Worm (Caenorhabditis elegans) whole organism, L2 larva: ENCODE results near the gene Y40C5A.4.

Source experiments
- C34F6.9 ChIP-seq: fragments of 150-350 bp; optimal IDR thresholded peaks from 2 replicates; lab custom pipeline; 2014; ENCODE audit warnings: missing biosample characterization, missing genetic modification characterization
- F13H6.1 ChIP-seq: sonication (generic microtip); optimal IDR thresholded peaks from 2 replicates; lab custom pipeline; 2016; ENCODE audit warnings: missing genetic modification characterization, missing compliant biosample characterization
- R02D3.7 ChIP-seq: fragments of 150-350 bp; optimal IDR thresholded peaks from 2 replicates; lab custom pipeline; 2014; ENCODE audit warnings: missing biosample characterization, missing genetic modification characterization
- Y55F3AM.14 ChIP-seq: fragments of 200-800 bp; sonication (Bioruptor generic); optimal IDR thresholded peaks from 2 replicates; lab custom pipeline; 2018; ENCODE audit warnings: mild to moderate bottlenecking, missing genetic modification characterization, missing compliant biosample characterization
- ZK546.5 ChIP-seq: sonication (generic microtip); optimal IDR thresholded peaks from 2 replicates; lab custom pipeline; 2017; ENCODE audit warnings: missing biosample characterization, missing genetic modification characterization
- alr-1 ChIP-seq: fragments of 150-350 bp; optimal IDR thresholded peaks from 2 replicates; lab custom pipeline; 2014; ENCODE audit warnings: missing biosample characterization, missing genetic modification characterization
- aly-2 ChIP-seq: fragments of 150-350 bp; optimal IDR thresholded peaks from 2 replicates; lab custom pipeline; 2014; ENCODE audit warnings: missing biosample characterization, missing genetic modification characterization
- blmp-1 ChIP-seq: sonication (generic microtip); optimal IDR thresholded peaks from 2 replicates; lab custom pipeline; 2017; ENCODE audit warnings: missing genetic modification characterization, mild to moderate bottlenecking, missing compliant biosample characterization, antibody characterized with exemption, moderate library complexity; ENCODE audit not compliant: insufficient read depth
- ceh-16 ChIP-seq: fragments of 150-350 bp; optimal IDR thresholded peaks from 2 replicates; lab custom pipeline; 2014; ENCODE audit warnings: missing biosample characterization, missing genetic modification characterization
- ceh-82 ChIP-seq: fragments of 150-350 bp; optimal IDR thresholded peaks from 2 replicates; lab custom pipeline; 2014; ENCODE audit warnings: missing biosample characterization, missing genetic modification characterization
- crh-2 ChIP-seq: sonication (generic microtip); optimal IDR thresholded peaks from 2 replicates; lab custom pipeline; 2017; ENCODE audit warnings: missing biosample characterization, missing genetic modification characterization
- dmd-4 ChIP-seq: sonication (generic microtip); optimal IDR thresholded peaks from 2 replicates; lab custom pipeline; 2017; ENCODE audit warnings: missing biosample characterization, missing genetic modification characterization
- egl-27 ChIP-seq: sonication (generic microtip); optimal IDR thresholded peaks from 3 replicates; lab custom pipeline; 2017; ENCODE audit warnings: missing biosample characterization, missing genetic modification reagents, missing genetic modification characterization
- elt-1 ChIP-seq: fragments of 150-350 bp; optimal IDR thresholded peaks from 2 replicates; lab custom pipeline; 2014; ENCODE audit warnings: missing biosample characterization, missing genetic modification characterization
- elt-3 ChIP-seq: sonication (generic microtip); optimal IDR thresholded peaks from 2 replicates; lab custom pipeline; 2017; ENCODE audit warnings: missing biosample characterization, missing genetic modification characterization
- fos-1 ChIP-seq: fragments of 150-350 bp; optimal IDR thresholded peaks from 2 replicates; lab custom pipeline; 2014; ENCODE audit warnings: missing biosample characterization, missing genetic modification characterization
- gmeb-1 ChIP-seq: fragments of 150-350 bp; optimal IDR thresholded peaks from 2 replicates; lab custom pipeline; 2014; ENCODE audit warnings: missing biosample characterization, missing genetic modification characterization
- lin-11 ChIP-seq: fragments of 150-350 bp; sonication (generic microtip); optimal IDR thresholded peaks from 2 replicates; lab custom pipeline; 2014; ENCODE audit warnings: missing biosample characterization, missing genetic modification characterization, inconsistent platforms, mixed read lengths
- lin-13 ChIP-seq: fragments of 150-350 bp; optimal IDR thresholded peaks from 2 replicates; lab custom pipeline; 2014; ENCODE audit warnings: missing biosample characterization, missing genetic modification reagents, missing genetic modification characterization
- lin-39 ChIP-seq: fragments of 150-350 bp; optimal IDR thresholded peaks from 2 replicates; lab custom pipeline; 2014; ENCODE audit warnings: missing biosample characterization, missing genetic modification reagents, missing genetic modification characterization
- lsy-2 ChIP-seq, 2 experiments: fragments of 150-350 bp in 1 of 2; sonication (generic microtip) in 1 of 2; optimal IDR thresholded peaks; 2 replicates each; lab custom pipeline; 2014 to 2017; ENCODE audit warnings: missing biosample characterization in 2 of 2, missing genetic modification characterization in 2 of 2
- mab-5 ChIP-seq: fragments of 150-350 bp; optimal IDR thresholded peaks from 2 replicates; lab custom pipeline; 2014; ENCODE audit warnings: missing biosample characterization, missing genetic modification characterization
- mbf-1 ChIP-seq: sonication (generic microtip); optimal IDR thresholded peaks from 2 replicates; lab custom pipeline; 2017; ENCODE audit warnings: missing biosample characterization, missing genetic modification characterization
- mdl-1 ChIP-seq, 2 experiments: fragments of 150-350 bp in 1 of 2; sonication (generic microtip) in 1 of 2; optimal IDR thresholded peaks; 2 replicates each; lab custom pipeline; 2017; ENCODE audit warnings: missing biosample characterization in 2 of 2, missing genetic modification characterization in 2 of 2
- nhr-10 ChIP-seq: sonication (generic microtip); optimal IDR thresholded peaks from 2 replicates; lab custom pipeline; 2017; ENCODE audit warnings: missing biosample characterization, missing genetic modification characterization
- nhr-11 ChIP-seq: fragments of 150-350 bp; optimal IDR thresholded peaks from 2 replicates; lab custom pipeline; 2014; ENCODE audit warnings: missing biosample characterization, missing genetic modification characterization
- nhr-12 ChIP-seq: fragments of 150-350 bp; optimal IDR thresholded peaks from 2 replicates; lab custom pipeline; 2014; ENCODE audit warnings: missing biosample characterization, missing genetic modification characterization
- nhr-129 ChIP-seq: fragments of 150-350 bp; optimal IDR thresholded peaks from 2 replicates; lab custom pipeline; 2014; ENCODE audit warnings: missing biosample characterization, missing genetic modification characterization
- nhr-21 ChIP-seq: fragments of 150-350 bp; optimal IDR thresholded peaks from 2 replicates; lab custom pipeline; 2014; ENCODE audit warnings: missing biosample characterization, missing genetic modification characterization
- nhr-23 ChIP-seq: fragments of 150-350 bp; optimal IDR thresholded peaks from 2 replicates; lab custom pipeline; 2014; ENCODE audit warnings: missing biosample characterization, missing genetic modification reagents, missing genetic modification characterization
- nhr-237 ChIP-seq: fragments of 150-350 bp; optimal IDR thresholded peaks from 2 replicates; lab custom pipeline; 2014; ENCODE audit warnings: missing biosample characterization, missing genetic modification characterization
- nhr-25 ChIP-seq: fragments of 150-350 bp; sonication (generic microtip); optimal IDR thresholded peaks from 3 replicates; lab custom pipeline; 2014; ENCODE audit warnings: missing biosample characterization, missing genetic modification characterization
- nhr-6 ChIP-seq: fragments of 150-350 bp; optimal IDR thresholded peaks from 2 replicates; lab custom pipeline; 2014; ENCODE audit warnings: missing biosample characterization, missing genetic modification characterization
- nhr-77 ChIP-seq: fragments of 150-350 bp; optimal IDR thresholded peaks from 2 replicates; lab custom pipeline; 2014; ENCODE audit warnings: missing biosample characterization, missing genetic modification characterization
- peb-1 ChIP-seq: fragments of 150-350 bp; optimal IDR thresholded peaks from 2 replicates; lab custom pipeline; 2014; ENCODE audit warnings: missing biosample characterization, missing genetic modification characterization
- sem-4 ChIP-seq: fragments of 150-350 bp; optimal IDR thresholded peaks from 2 replicates; lab custom pipeline; 2014; ENCODE audit warnings: missing biosample characterization, missing genetic modification reagents, missing genetic modification characterization
- skn-1 ChIP-seq: sonication (generic microtip); optimal IDR thresholded peaks from 2 replicates; lab custom pipeline; 2017; ENCODE audit warnings: missing biosample characterization, missing genetic modification characterization
- sma-3 ChIP-seq: sonication (generic microtip); optimal IDR thresholded peaks from 2 replicates; lab custom pipeline; 2016; ENCODE audit warnings: missing genetic modification reagents, missing genetic modification characterization, missing compliant biosample characterization
- sma-9 ChIP-seq, 2 experiments: fragments of 150-350 bp in 1 of 2; sonication (generic microtip) in 1 of 2; optimal IDR thresholded peaks; 2 replicates each; lab custom pipeline; 2014 to 2016; ENCODE audit warnings: missing genetic modification characterization in 2 of 2, mild to moderate bottlenecking in 1 of 2, missing biosample characterization in 1 of 2, missing compliant biosample characterization in 1 of 2, missing genetic modification reagents in 1 of 2, moderate library complexity in 1 of 2
- snpc-4 ChIP-seq: fragments of 150-350 bp; optimal IDR thresholded peaks from 2 replicates; lab custom pipeline; 2014; ENCODE audit warnings: missing biosample characterization, missing genetic modification characterization
- unc-55 ChIP-seq: fragments of 150-350 bp; sonication (generic microtip); optimal IDR thresholded peaks from 3 replicates; lab custom pipeline; 2014; ENCODE audit warnings: missing biosample characterization, missing genetic modification reagents, missing genetic modification characterization
- unc-62 ChIP-seq: fragments of 150-350 bp; optimal IDR thresholded peaks from 2 replicates; lab custom pipeline; 2014; ENCODE audit warnings: missing biosample characterization, missing genetic modification reagents, missing genetic modification characterization
- zag-1 ChIP-seq: fragments of 150-350 bp; optimal IDR thresholded peaks from 2 replicates; lab custom pipeline; 2014; ENCODE audit warnings: missing biosample characterization, missing genetic modification characterization
- ztf-1 ChIP-seq: fragments of 200-800 bp; sonication (Bioruptor generic); conservative IDR thresholded peaks from 2 replicates; pipeline ENCODE4 v1.3.6; 2022; ENCODE audit warnings: missing genetic modification characterization, missing compliant biosample characterization
- ztf-11 ChIP-seq: sonication (generic microtip); optimal IDR thresholded peaks from 2 replicates; lab custom pipeline; 2017; ENCODE audit warnings: missing biosample characterization, missing genetic modification characterization
- ztf-4 ChIP-seq: fragments of 150-350 bp; optimal IDR thresholded peaks from 2 replicates; lab custom pipeline; 2014; ENCODE audit warnings: missing biosample characterization, missing genetic modification characterization

Gene Y40C5A.4

ce11 chrIV:7402077-7402476 is 37.2 kb upstream of the Y40C5A.4 start:
- TF ChIP-seq sma-9 (GFP tag; optimal IDR thresholded peaks at IDR 0.05; lab: Kevin White, UChicago) (peak; percentile 75), sma-9 (tag; optimal IDR thresholded peaks at IDR 0.05; lab: Kevin White, UChicago) (no peak), Y55F3AM.14 (GFP tag; lab: Kevin White, UChicago) (peak; percentile 57), ceh-16 (no peak), ztf-1 (no peak), crh-2 (tag; lab: Kevin White, UChicago) (peak; percentile 72), skn-1 (tag; lab: Kevin White, UChicago) (no peak), ceh-82 (peak; percentile 32), zag-1 (tag; lab: Kevin White, UChicago) (peak; percentile 94), lsy-2 (tag; optimal IDR thresholded peaks at IDR 0.05; lab: Kevin White, UChicago) (peak; percentile 61 to 79), nhr-11 (no peak), egl-27 (tag; lab: Kevin White, UChicago) (peak; percentile 65), nhr-10 (no peak), C34F6.9 (tag; lab: Kevin White, UChicago) (peak; percentile 92), F13H6.1 (tag; lab: Kevin White, UChicago) (peak; percentile 88), sem-4 (tag; lab: Kevin White, UChicago) (peak; percentile 82), dmd-4 (tag; lab: Kevin White, UChicago) (no peak), gmeb-1 (tag; lab: Kevin White, UChicago) (no peak), peb-1 (tag; lab: Kevin White, UChicago) (no peak), nhr-21 (tag; lab: Kevin White, UChicago) (no peak), unc-55 (GFP tag; lab: Kevin White, UChicago) (peak; percentile 89), nhr-12 (no peak), nhr-6 (tag; lab: Kevin White, UChicago) (peak; percentile 42), mab-5 (tag; lab: Kevin White, UChicago) (peak; percentile 67), unc-62 (no peak), elt-1 (tag; lab: Kevin White, UChicago) (no peak), lin-39 (tag; lab: Kevin White, UChicago) (no peak), elt-3 (tag; lab: Kevin White, UChicago) (no peak), lin-13 (GFP tag; lab: Kevin White, UChicago) (peak; percentile 59), ztf-11 (no peak), snpc-4 (tag; lab: Kevin White, UChicago) (no peak), mbf-1 (tag; lab: Kevin White, UChicago) (no peak), fos-1 (peak; percentile 59), ZK546.5 (tag; lab: Kevin White, UChicago) (no peak), lin-11 (tag; lab: Kevin White, UChicago) (peak; percentile 81), R02D3.7 (tag; lab: Kevin White, UChicago) (no peak), blmp-1 (tag; lab: Kevin White, UChicago) (no peak), nhr-77 (tag; lab: Kevin White, UChicago) (no peak), sma-3 (no peak), nhr-237 (no peak), aly-2 (tag; lab: Kevin White, UChicago) (no peak), nhr-23 (tag; lab: Kevin White, UChicago) (no peak), nhr-25 (tag; lab: Kevin White, UChicago) (no peak), ztf-4 (tag; lab: Kevin White, UChicago) (peak; percentile 56), mdl-1 (tag; optimal IDR thresholded peaks at IDR 0.05; lab: Kevin White, UChicago) (peak in 1 of 2 experiments; percentile 74), nhr-129 (tag; lab: Kevin White, UChicago) (peak; percentile 87), alr-1 (tag; lab: Kevin White, UChicago) (no peak)
